Worm (Caenorhabditis elegans) whole organism, midembryonic: ENCODE results near the gene srlf-26.

Experiments
- T22C8.4 ChIP-seq: fragments of 200-800 bp; sonication (Bioruptor generic); IDR thresholded peaks from 2 replicates; pipeline ENCODE4 v1.3.6; 2022; ENCODE audit warnings: missing genetic modification characterization, missing compliant biosample characterization
- flt-1 ChIP-seq: fragments of 200-800 bp; sonication (Bioruptor generic); IDR thresholded peaks from 2 replicates; pipeline ENCODE4 v1.3.6; 2022; ENCODE audit warnings: missing genetic modification characterization, missing compliant biosample characterization
- med-1 ChIP-seq: sonication (generic microtip); optimal IDR thresholded peaks from 2 replicates; lab custom pipeline; 2017; ENCODE audit warnings: missing genetic modification characterization, mild to moderate bottlenecking, missing compliant biosample characterization, antibody characterized with exemption, missing genetic modification reagents; ENCODE audit not compliant: insufficient read depth
- ref-1 ChIP-seq: fragments of 200-800 bp; sonication (Bioruptor generic); conservative IDR thresholded peaks from 2 replicates; pipeline ENCODE4 v1.3.6; 2022; ENCODE audit warnings: missing genetic modification reagents, missing genetic modification characterization, missing compliant biosample characterization
- tab-1 ChIP-seq: fragments of 200-800 bp; sonication (Bioruptor generic); IDR thresholded peaks from 2 replicates; pipeline ENCODE4 v1.3.6; 2022; ENCODE audit warnings: missing genetic modification characterization, missing compliant biosample characterization
- ztf-23 ChIP-seq: fragments of 200-800 bp; sonication (Bioruptor generic); IDR thresholded peaks from 2 replicates; pipeline ENCODE4 v1.3.6; 2022; ENCODE audit warnings: missing genetic modification reagents, missing genetic modification characterization, missing compliant biosample characterization

ce11 chrIV:13716735-13717134 is 38.0 kb downstream of the srlf-26 start:
- TF ChIP-seq med-1 (GFP tag; lab: Kevin White, UChicago) (no peak), flt-1 (GFP tag; lab: Robert Waterston, UW) (no peak), ztf-23 (GFP tag; lab: Robert Waterston, UW) (no peak), T22C8.4 (no peak), ref-1 (GFP tag; lab: Robert Waterston, UW) (no peak), tab-1 (no peak)
